Fruit fly (Drosophila melanogaster): ENCODE results near the gene IntS10.
A peak's percentile ranks its signal among the peaks of the same experiment; 100 is the strongest.

The IntS10 gene

dm6 chr3L:3763335-3763734 is 43.2 kb upstream of the IntS10 start:
- TF ChIP-seq Dif (GFP tag; optimal IDR thresholded peaks at IDR 0.05; ENCODE audit: partially characterized antibody) (no peak), dsf (GFP tag; optimal IDR thresholded peaks at IDR 0.05; ENCODE audit: borderline replicate concordance) (no peak), Hnf4 (GFP tag; optimal IDR thresholded peaks at IDR 0.05) (no peak), jim (GFP tag; optimal IDR thresholded peaks at IDR 0.05) (no peak), CrebA (GFP tag; optimal IDR thresholded peaks at IDR 0.05; ENCODE audit: borderline replicate concordance) (no peak), dl (GFP tag; optimal IDR thresholded peaks at IDR 0.05; ENCODE audit: insufficient read depth in 1 of 2, partially characterized antibody in 2 of 2) (no peak), HLH106 (tag; optimal IDR thresholded peaks at IDR 0.05) (no peak), sv (GFP tag; optimal IDR thresholded peaks at IDR 0.05) (no peak)

- TF ChIP-seq jim (GFP tag; optimal IDR thresholded peaks at IDR 0.05) = no peak
- no peak for TF ChIP-seq dsf (GFP tag; optimal IDR thresholded peaks at IDR 0.05; ENCODE audit: borderline replicate concordance)
- no peak for TF ChIP-seq Vsx2 (GFP tag; optimal IDR thresholded peaks at IDR 0.05; ENCODE audit: partially characterized antibody)
- no peak for TF ChIP-seq foxo (GFP tag; optimal IDR thresholded peaks at IDR 0.05)
- TF ChIP-seq Hr78 (GFP tag; optimal IDR thresholded peaks at IDR 0.05) = no peak
- no peak for TF ChIP-seq GATAd (GFP tag; optimal IDR thresholded peaks at IDR 0.05)
- TF ChIP-seq Hnf4 (GFP tag; optimal IDR thresholded peaks at IDR 0.05) = no peak
- TF ChIP-seq CG9705 (GFP tag; optimal IDR thresholded peaks at IDR 0.05) = no peak
- no peak for TF ChIP-seq psq (GFP tag; optimal IDR thresholded peaks at IDR 0.05)
- TF ChIP-seq Rel (GFP tag; optimal IDR thresholded peaks at IDR 0.05) = no peak
- no peak for TF ChIP-seq Rel (tag; optimal IDR thresholded peaks at IDR 0.05)
Observed at dm6 chr3L:3764338-3764737, 42.2 kb upstream of the IntS10 start.

- TF ChIP-seq pan (optimal IDR thresholded peaks at IDR 0.05) (no peak), OdsH (GFP tag; optimal IDR thresholded peaks at IDR 0.05) (peak; percentile 68), brk (GFP tag; optimal IDR thresholded peaks at IDR 0.05) (no peak), woc (GFP tag; optimal IDR thresholded peaks at IDR 0.05) (peak; percentile 9), ey (GFP tag; optimal IDR thresholded peaks at IDR 0.05) (peak; percentile 40), fru (GFP tag; optimal IDR thresholded peaks at IDR 0.05) (peak; percentile 61), Dif (GFP tag; optimal IDR thresholded peaks at IDR 0.05; ENCODE audit: partially characterized antibody) (peak; percentile 13), foxo (GFP tag; optimal IDR thresholded peaks at IDR 0.05) (peak in 1 of 2 experiments; percentile 58), h (GFP tag; optimal IDR thresholded peaks at IDR 0.05) (peak; percentile 64), dmrt93B (GFP tag; optimal IDR thresholded peaks at IDR 0.05) (no peak), br (GFP tag; optimal IDR thresholded peaks at IDR 0.05) (peak; percentile 3), CG32264 (GFP tag; optimal IDR thresholded peaks at IDR 0.05) (peak; percentile 38), Hnf4 (GFP tag; optimal IDR thresholded peaks at IDR 0.05) (peak; percentile 20), CG9705 (GFP tag; optimal IDR thresholded peaks at IDR 0.05) (no peak), HLH106 (tag; optimal IDR thresholded peaks at IDR 0.05) (peak; percentile 55), psq (GFP tag; optimal IDR thresholded peaks at IDR 0.05) (peak; percentile 67), sv (GFP tag; optimal IDR thresholded peaks at IDR 0.05) (peak; percentile 67), N (GFP tag; optimal IDR thresholded peaks at IDR 0.05) (no peak), dl (GFP tag; optimal IDR thresholded peaks at IDR 0.05; ENCODE audit: insufficient read depth in 1 of 2, partially characterized antibody in 2 of 2) (peak in 1 of 2 experiments; percentile 27), rgr (GFP tag; optimal IDR thresholded peaks at IDR 0.05) (peak; percentile 54), Sp1 (GFP tag; optimal IDR thresholded peaks at IDR 0.05) (peak; percentile 64)
Observed at dm6 chr3L:3765782-3766520, 40.6 kb upstream of the IntS10 start.

dm6 chr3L:3766704-3767103 is 39.8 kb upstream of the IntS10 start:
- no peak for TF ChIP-seq tai (GFP tag; optimal IDR thresholded peaks at IDR 0.05)
- TF ChIP-seq Jra (GFP tag; optimal IDR thresholded peaks at IDR 0.05) = no peak
- TF ChIP-seq Myc (optimal IDR thresholded peaks at IDR 0.05) = peak; percentile 50
- TF ChIP-seq usp (GFP tag; optimal IDR thresholded peaks at IDR 0.05) = no peak
- TF ChIP-seq psq (GFP tag; optimal IDR thresholded peaks at IDR 0.05) = no peak
- no peak for TF ChIP-seq Mio (GFP tag; optimal IDR thresholded peaks at IDR 0.05)

Measured in whole organism, wandering third instar larva.